Worm (Caenorhabditis elegans) whole organism, L3 larva: ENCODE data around the gene col-36.
A peak's percentile ranks its signal among the peaks of the same experiment; 100 is the strongest.

Source experiments
- R02D3.7 ChIP-seq: fragments of 150-350 bp; optimal IDR thresholded peaks from 2 replicates; lab custom pipeline; 2014; ENCODE audit warnings: missing biosample characterization, missing genetic modification characterization
- ZK546.5 ChIP-seq: sonication (generic microtip); optimal IDR thresholded peaks from 2 replicates; lab custom pipeline; 2017; ENCODE audit warnings: missing biosample characterization, missing genetic modification characterization
- aly-2 ChIP-seq: fragments of 150-350 bp; optimal IDR thresholded peaks from 2 replicates; lab custom pipeline; 2014; ENCODE audit warnings: missing biosample characterization, missing genetic modification characterization
- ceh-16 ChIP-seq: sonication (generic microtip); optimal IDR thresholded peaks from 2 replicates; lab custom pipeline; 2017; ENCODE audit warnings: missing biosample characterization, missing genetic modification characterization
- ceh-82 ChIP-seq: fragments of 150-350 bp; optimal IDR thresholded peaks from 2 replicates; lab custom pipeline; 2014; ENCODE audit warnings: missing biosample characterization, missing genetic modification characterization
- ceh-9 ChIP-seq: sonication (generic microtip); optimal IDR thresholded peaks from 2 replicates; lab custom pipeline; 2018; ENCODE audit warnings: missing biosample characterization, missing genetic modification characterization
- egl-27 ChIP-seq: sonication (generic microtip); optimal IDR thresholded peaks from 4 replicates; lab custom pipeline; 2017; ENCODE audit warnings: missing biosample characterization, missing genetic modification reagents, missing genetic modification characterization
- egl-5 ChIP-seq: fragments of 150-350 bp; optimal IDR thresholded peaks from 2 replicates; lab custom pipeline; 2017; ENCODE audit warnings: missing biosample characterization, missing genetic modification reagents, missing genetic modification characterization, inconsistent platforms
- elt-1 ChIP-seq: fragments of 150-350 bp; optimal IDR thresholded peaks from 2 replicates; lab custom pipeline; 2014; ENCODE audit warnings: missing biosample characterization, missing genetic modification characterization
- elt-2 ChIP-seq: sonication (generic microtip); optimal IDR thresholded peaks from 2 replicates; lab custom pipeline; 2016; ENCODE audit warnings: missing genetic modification reagents, mild to moderate bottlenecking, missing genetic modification characterization, missing compliant biosample characterization
- fkh-10 ChIP-seq: sonication (generic microtip); optimal IDR thresholded peaks from 2 replicates; lab custom pipeline; 2017; ENCODE audit warnings: missing biosample characterization, missing genetic modification reagents, missing genetic modification characterization
- lin-15B ChIP-seq: fragments of 150-350 bp; optimal IDR thresholded peaks from 2 replicates; lab custom pipeline; 2014; ENCODE audit warnings: missing biosample characterization, missing genetic modification characterization
- lin-39 ChIP-seq: fragments of 150-350 bp; optimal IDR thresholded peaks from 2 replicates; lab custom pipeline; 2018; ENCODE audit warnings: missing biosample characterization, missing genetic modification reagents, missing genetic modification characterization
- lsy-12 ChIP-seq: sonication (generic microtip); optimal IDR thresholded peaks from 2 replicates; lab custom pipeline; 2016; ENCODE audit warnings: mild to moderate bottlenecking, missing genetic modification characterization, missing compliant biosample characterization
- mdl-1 ChIP-seq: fragments of 150-350 bp; optimal IDR thresholded peaks from 2 replicates; lab custom pipeline; 2014; ENCODE audit warnings: missing biosample characterization, missing genetic modification characterization
- mml-1 ChIP-seq: fragments of 150-350 bp; sonication (generic microtip); optimal IDR thresholded peaks from 3 replicates; lab custom pipeline; 2014; ENCODE audit warnings: missing biosample characterization, missing genetic modification characterization
- nfya-1 ChIP-seq: sonication (generic microtip); optimal IDR thresholded peaks from 2 replicates; lab custom pipeline; 2017; ENCODE audit warnings: missing genetic modification characterization, mild to moderate bottlenecking, missing compliant biosample characterization, antibody characterized with exemption, moderate library complexity; ENCODE audit not compliant: insufficient read depth
- nhr-11 ChIP-seq: fragments of 150-350 bp; optimal IDR thresholded peaks from 2 replicates; lab custom pipeline; 2014; ENCODE audit warnings: missing biosample characterization, missing genetic modification characterization
- nhr-23 ChIP-seq: fragments of 150-350 bp; optimal IDR thresholded peaks from 2 replicates; lab custom pipeline; 2014; ENCODE audit warnings: missing biosample characterization, missing genetic modification reagents, missing genetic modification characterization
- nhr-237 ChIP-seq: fragments of 150-350 bp; optimal IDR thresholded peaks from 2 replicates; lab custom pipeline; 2014; ENCODE audit warnings: missing biosample characterization, missing genetic modification characterization
- nhr-25 ChIP-seq: sonication (generic microtip); optimal IDR thresholded peaks from 2 replicates; lab custom pipeline; 2017; ENCODE audit warnings: missing biosample characterization, missing genetic modification characterization
- nhr-76 ChIP-seq: fragments of 150-350 bp; sonication (generic microtip); optimal IDR thresholded peaks from 5 replicates; lab custom pipeline; 2014; ENCODE audit warnings: missing biosample characterization, missing genetic modification characterization
- nhr-77 ChIP-seq: fragments of 150-350 bp; optimal IDR thresholded peaks from 2 replicates; lab custom pipeline; 2014; ENCODE audit warnings: missing biosample characterization, missing genetic modification characterization
- pha-4 ChIP-seq: fragments of 150-350 bp; optimal IDR thresholded peaks from 2 replicates; lab custom pipeline; 2014; ENCODE audit warnings: missing biosample characterization, missing genetic modification reagents, missing genetic modification characterization
- pqm-1 ChIP-seq: fragments of 150-350 bp; optimal IDR thresholded peaks from 2 replicates; lab custom pipeline; 2017; ENCODE audit warnings: missing biosample characterization, missing genetic modification characterization, inconsistent platforms
- sea-2 ChIP-seq: fragments of 150-350 bp; sonication (generic microtip); optimal IDR thresholded peaks from 4 replicates; lab custom pipeline; 2014; ENCODE audit warnings: missing biosample characterization, missing genetic modification reagents, missing genetic modification characterization
- skn-1 ChIP-seq: fragments of 150-350 bp; optimal IDR thresholded peaks from 2 replicates; lab custom pipeline; 2014; ENCODE audit warnings: missing biosample characterization, missing genetic modification characterization
- tbx-2 ChIP-seq: sonication (generic microtip); optimal IDR thresholded peaks from 2 replicates; lab custom pipeline; 2016; ENCODE audit warnings: mild to moderate bottlenecking, missing genetic modification characterization, missing compliant biosample characterization
- unc-39 ChIP-seq: sonication (generic microtip); optimal IDR thresholded peaks from 4 replicates; lab custom pipeline; 2017; ENCODE audit warnings: missing biosample characterization, missing genetic modification characterization
- zag-1 ChIP-seq: fragments of 150-350 bp; optimal IDR thresholded peaks from 2 replicates; lab custom pipeline; 2014; ENCODE audit warnings: missing biosample characterization, missing genetic modification characterization
- ztf-11 ChIP-seq: fragments of 150-350 bp; optimal IDR thresholded peaks from 2 replicates; lab custom pipeline; 2014; ENCODE audit warnings: missing biosample characterization, missing genetic modification characterization

col-36 gene

ce11 chrII:7139064-7139463 is 29.5 kb downstream of the col-36 start:
- no peak for TF ChIP-seq egl-27 (tag; lab: Kevin White, UChicago)
- no peak for TF ChIP-seq R02D3.7
- TF ChIP-seq nhr-25 (tag; lab: Kevin White, UChicago) = no peak
- TF ChIP-seq ceh-16 (tag; lab: Kevin White, UChicago) = no peak
- TF ChIP-seq lin-39 = no peak
- peak; percentile 76 for TF ChIP-seq pha-4
- no peak for TF ChIP-seq aly-2
- no peak for TF ChIP-seq ZK546.5 (tag; lab: Kevin White, UChicago)
- TF ChIP-seq elt-2 (tag; lab: Kevin White, UChicago) = peak; percentile 82
- TF ChIP-seq pqm-1 (tag; lab: Kevin White, UChicago) = peak; percentile 86
- TF ChIP-seq ztf-11 (tag; lab: Kevin White, UChicago) = no peak
- no peak for TF ChIP-seq egl-5 (tag; lab: Kevin White, UChicago)
- TF ChIP-seq nfya-1 (tag; lab: Kevin White, UChicago) = no peak
- TF ChIP-seq nhr-11 (tag; lab: Kevin White, UChicago) = no peak
- TF ChIP-seq fkh-10 (GFP tag; lab: Kevin White, UChicago) = no peak
- TF ChIP-seq mdl-1 = no peak
- TF ChIP-seq lsy-12 (tag; lab: Kevin White, UChicago) = no peak

DNA sequence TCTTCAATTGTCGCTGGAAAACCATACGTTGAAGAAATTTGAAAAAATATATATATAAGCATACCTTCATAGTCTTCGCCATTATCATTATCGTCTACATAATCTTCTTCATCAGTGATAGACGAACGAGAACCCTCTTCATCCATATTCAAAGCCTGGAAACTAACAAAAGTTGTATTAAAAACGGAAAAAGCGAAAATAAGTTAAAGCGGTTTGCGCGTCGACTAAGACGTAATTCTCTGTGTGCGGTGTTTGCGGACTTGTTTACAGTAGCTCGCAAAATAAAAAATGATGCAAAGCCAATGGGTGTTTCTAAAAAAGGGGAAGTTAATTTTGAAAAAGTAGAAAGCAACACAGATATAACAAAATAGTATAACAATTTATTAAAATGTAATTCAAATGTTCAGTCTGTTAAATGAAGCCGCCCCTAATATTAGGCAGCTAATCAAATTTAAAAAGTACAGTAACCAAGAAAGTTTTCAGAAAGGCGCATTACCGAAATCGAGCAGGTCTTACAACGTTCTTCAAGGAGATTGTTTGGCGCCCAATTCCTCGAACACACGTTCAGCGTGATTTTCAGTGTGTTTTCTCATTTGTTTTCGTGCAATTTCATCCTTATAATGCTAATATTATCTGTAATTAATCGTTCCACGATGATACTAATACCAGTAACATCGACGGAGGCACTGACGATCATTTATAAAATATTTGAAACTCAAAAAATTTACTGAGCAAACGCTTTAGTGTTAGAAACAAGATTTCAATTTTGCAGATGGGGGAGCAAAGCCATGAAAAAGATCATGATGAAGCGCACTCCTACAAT is 36.5 kb downstream of the col-36 start, which contains the start of the genes T07F8.4 and gld-3:
Gene T07F8.4 (minus strand): TSS at position 162 of the 823 bp plus-strand sequence.
Gene gld-3 (plus strand): TSS at position 773 of the 823 bp plus-strand sequence.
- TF ChIP-seq nhr-25 (tag; lab: Kevin White, UChicago) = peak; percentile 14
- TF ChIP-seq nfya-1 (tag; lab: Kevin White, UChicago) = peak; percentile 83
- peak; percentile 36 for TF ChIP-seq lin-15B
- no peak for TF ChIP-seq lsy-12 (tag; lab: Kevin White, UChicago)
- TF ChIP-seq lin-39 = no peak

ce11 chrII:7126457-7126856 is 42.2 kb downstream of the col-36 start, which contains the start of gene F10E7.1:
Gene F10E7.1 (plus strand): TSS chrII:7126757.
- TF ChIP-seq elt-1 (tag; lab: Kevin White, UChicago) (no peak), skn-1 (tag; lab: Kevin White, UChicago) (no peak), ceh-82 (no peak), nhr-25 (tag; lab: Kevin White, UChicago) (no peak), zag-1 (no peak), elt-2 (tag; lab: Kevin White, UChicago) (no peak), ceh-16 (tag; lab: Kevin White, UChicago) (no peak), nhr-23 (tag; lab: Kevin White, UChicago) (no peak), tbx-2 (no peak), unc-39 (tag; lab: Kevin White, UChicago) (no peak), lin-15B (no peak), nhr-77 (tag; lab: Kevin White, UChicago) (no peak), nhr-237 (tag; lab: Kevin White, UChicago) (no peak), fkh-10 (GFP tag; lab: Kevin White, UChicago) (no peak), nhr-76 (tag; lab: Kevin White, UChicago) (no peak), aly-2 (no peak)
- TF ChIP-seq, all 47 proteins: peak for 0

ce11 chrII:7122661-7123418 is 45.8 kb downstream of the col-36 start, which contains the start of gene F10E7.11:
Gene F10E7.11 (minus strand): TSS chrII:7122892.
- TF ChIP-seq sea-2 = no peak
- TF ChIP-seq elt-2 (tag; lab: Kevin White, UChicago) = no peak
- no peak for TF ChIP-seq mml-1 (tag; lab: Kevin White, UChicago)
- no peak for TF ChIP-seq nhr-11 (tag; lab: Kevin White, UChicago)
- no peak for TF ChIP-seq elt-1 (tag; lab: Kevin White, UChicago)
- TF ChIP-seq nfya-1 (tag; lab: Kevin White, UChicago) = peak; percentile 11
- no peak for TF ChIP-seq egl-5 (tag; lab: Kevin White, UChicago)
- peak; percentile 2 for TF ChIP-seq lin-15B
- no peak for TF ChIP-seq ceh-16 (tag; lab: Kevin White, UChicago)
- TF ChIP-seq ceh-9 (tag; lab: Kevin White, UChicago) = no peak
- no peak for TF ChIP-seq ztf-11 (tag; lab: Kevin White, UChicago)
